Fruit fly (Drosophila melanogaster) whole organism, pupa: ENCODE results near the gene CG14731.

ENCODE experiments used
- CG10348 ChIP-seq: fragments of 200-800 bp; sonication (Bioruptor generic); IDR thresholded peaks from 2 replicates; pipeline ENCODE4 v1.3.6; 2022; ENCODE audit warnings: missing biosample characterization, missing genetic modification characterization
- CG15710 ChIP-seq: fragments of 200-800 bp; sonication (Bioruptor generic); optimal IDR thresholded peaks from 2 replicates; lab custom pipeline; 2018; ENCODE audit warnings: missing biosample characterization, mild to moderate bottlenecking, missing genetic modification characterization, moderate library complexity
- CG34367 ChIP-seq: fragments of 200-800 bp; sonication (Bioruptor generic); optimal IDR thresholded peaks from 2 replicates; lab custom pipeline; 2018; ENCODE audit warnings: missing biosample characterization, mild to moderate bottlenecking, missing genetic modification characterization
- CG8159 ChIP-seq: fragments of 200-800 bp; sonication (Bioruptor generic); optimal IDR thresholded peaks from 3 replicates; lab custom pipeline; 2018; ENCODE audit warnings: missing biosample characterization, mild to moderate bottlenecking, missing genetic modification characterization, moderate library complexity
- CG8301 ChIP-seq: fragments of 200-800 bp; sonication (Bioruptor generic); optimal IDR thresholded peaks from 2 replicates; lab custom pipeline; 2018; ENCODE audit warnings: missing biosample characterization, mild to moderate bottlenecking, missing genetic modification characterization
- CG9948 ChIP-seq: fragments of 200-800 bp; sonication (Bioruptor generic); optimal IDR thresholded peaks from 2 replicates; lab custom pipeline; 2018; ENCODE audit warnings: missing biosample characterization, mild to moderate bottlenecking, missing genetic modification characterization, moderate library complexity
- D1 ChIP-seq: fragments of 200-800 bp; sonication (Bioruptor generic); optimal IDR thresholded peaks from 2 replicates; lab custom pipeline; 2018; ENCODE audit warnings: missing biosample characterization, mild to moderate bottlenecking, missing genetic modification characterization, moderate library complexity
- EcR ChIP-seq: fragments of 200-800 bp; sonication (Bioruptor generic); optimal IDR thresholded peaks from 3 replicates; lab custom pipeline; 2019; ENCODE audit warnings: missing biosample characterization, missing genetic modification characterization, mild to moderate bottlenecking, moderate library complexity, missing genetic modification reagents
- Ets98B ChIP-seq: fragments of 200-800 bp; sonication (Bioruptor generic); IDR thresholded peaks from 2 replicates; pipeline ENCODE4 v1.3.6; 2022; ENCODE audit warnings: missing biosample characterization, missing genetic modification characterization
- Snoo ChIP-seq: fragments of 200-800 bp; sonication (Bioruptor generic); optimal IDR thresholded peaks from 3 replicates; lab custom pipeline; 2017; ENCODE audit warnings: missing biosample characterization, mild to moderate bottlenecking, missing genetic modification characterization, inconsistent platforms
- fd96Ca ChIP-seq: fragments of 200-800 bp; sonication (Bioruptor generic); IDR thresholded peaks from 3 replicates; pipeline ENCODE4 v1.3.6; 2022; ENCODE audit warnings: missing biosample characterization, missing genetic modification characterization

DNA sequence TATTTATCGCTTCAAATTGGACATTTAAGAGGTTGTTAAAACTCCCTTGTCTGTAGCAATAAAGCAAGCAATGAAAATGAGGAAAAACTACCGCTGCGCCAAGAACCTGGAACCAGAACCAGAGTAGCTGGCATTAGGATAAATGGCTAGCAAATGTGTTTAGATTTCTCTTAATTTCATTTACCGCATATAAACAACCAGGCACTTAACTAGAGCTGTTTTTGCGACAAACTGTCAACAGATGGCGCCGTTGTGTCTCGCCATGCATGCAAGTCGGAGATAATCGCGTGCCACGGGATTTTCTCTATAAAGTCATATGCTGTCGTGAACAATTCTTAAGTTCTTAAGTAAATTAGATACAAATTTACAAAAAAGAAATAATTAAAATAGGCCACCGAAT, 2.8 kb downstream of the CG14731 start:
- TF ChIP-seq CG8301 (tag; lab: Kevin White, UChicago), result no peak
- no peak for TF ChIP-seq fd96Ca
- TF ChIP-seq CG8159 (tag; lab: Kevin White, UChicago), result no peak
- no peak for TF ChIP-seq D1 (tag; lab: Kevin White, UChicago)
- TF ChIP-seq CG15710 (tag; lab: Kevin White, UChicago), result no peak
- no peak for TF ChIP-seq Snoo (tag; lab: Kevin White, UChicago)
- no peak for TF ChIP-seq EcR (GFP tag; lab: Kevin White, UChicago)
- no peak for TF ChIP-seq Ets98B (GFP tag; lab: Robert Waterston, UW)
- no peak for TF ChIP-seq CG9948
- no peak for TF ChIP-seq CG34367 (tag; lab: Kevin White, UChicago)
- TF ChIP-seq CG10348 (GFP tag; lab: Robert Waterston, UW), result no peak
